Worm (Caenorhabditis elegans): ENCODE data around the gene arrd-9.

DNA sequence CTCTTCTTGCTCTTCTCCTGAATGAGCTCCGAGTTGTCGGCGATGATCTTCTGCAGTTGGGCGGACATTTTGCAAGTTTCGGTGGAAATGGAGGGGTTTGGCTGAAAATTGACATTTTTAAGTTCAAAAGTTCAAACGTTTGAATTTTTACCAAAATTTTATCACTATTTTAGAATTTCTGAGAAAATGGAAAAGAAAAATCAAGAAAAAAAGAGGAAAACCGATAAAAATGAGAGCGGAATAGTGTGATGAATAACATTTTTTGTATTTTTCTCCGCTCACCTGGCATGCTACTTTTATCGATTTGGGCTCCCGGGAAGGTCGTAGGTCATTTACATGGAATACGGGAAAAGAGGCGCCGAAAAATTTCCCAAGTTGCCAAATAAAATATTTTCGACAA is 4.3 kb upstream of the arrd-9 start, which contains the start of gene F15A4.10:
- TF ChIP-seq dao-5 (tag; optimal IDR thresholded peaks at IDR 0.05) (no peak), him-1 (tag; optimal IDR thresholded peaks at IDR 0.05) (no peak), W03F9.2 (tag; optimal IDR thresholded peaks at IDR 0.05) (no peak)

Data from whole organism, L4/young adult.